Fruit fly (Drosophila melanogaster): ENCODE data around the gene Hf.

DNA sequence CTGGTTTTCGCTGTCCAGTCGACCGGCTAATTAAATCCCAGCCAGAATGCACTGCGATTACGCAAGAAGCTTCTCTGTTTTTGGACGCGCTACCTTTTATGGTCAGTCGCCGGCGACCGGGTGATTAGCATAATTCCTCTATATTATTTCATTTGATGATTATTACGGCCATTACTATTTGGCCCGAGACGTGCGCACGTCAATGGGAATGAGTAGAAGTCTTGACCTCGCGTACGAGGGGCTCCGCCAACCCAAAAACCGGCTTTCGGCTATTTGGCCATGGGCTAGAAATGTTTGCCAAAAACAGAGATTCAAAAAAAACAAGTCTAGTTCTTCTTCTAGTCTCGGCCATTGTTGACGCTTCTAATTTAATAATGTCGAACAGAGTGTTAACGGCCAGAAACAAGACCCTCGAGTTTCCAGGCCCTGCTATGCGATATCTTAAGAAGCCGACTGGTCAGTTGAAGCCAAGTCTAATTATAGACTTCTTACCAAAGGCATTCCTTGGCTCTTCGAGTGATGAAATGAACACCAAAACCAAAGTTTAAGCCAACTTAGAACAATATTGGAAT is 25.0 kb upstream of the Hf start:
- TF ChIP-seq Ets98B (GFP tag; IDR thresholded peaks at IDR 0.05) (no peak), CG8301 (tag; optimal IDR thresholded peaks at IDR 0.05) (no peak)
